Comparison of ENCODE assay signal across 2 worm cellular contexts in genomic region chrII:6721581-6721980, ce11.
TF ChIP-seq lines count a peak whose summit lies in the region.

No protein-coding gene starts in this region.

TF ChIP-seq in whole organism, L4 larva, 104 proteins besides CTCF, POLR2A, EP300 and RAD21 (continued from another document):
- peak; percentile 16 for TF ChIP-seq dve-1 (tag; optimal IDR thresholded peaks at IDR 0.05; lab: Kevin White, UChicago; ENCODE audit: insufficient read depth)
- TF ChIP-seq ztf-7 (tag; optimal IDR thresholded peaks at IDR 0.05; lab: Kevin White, UChicago) = no peak
- no peak for TF ChIP-seq egl-43 (GFP tag; IDR thresholded peaks at IDR 0.05; lab: Robert Waterston, UW)
- 0 out of 2 replicates have a peak, but pooled peaks have one; percentile 36 for TF ChIP-seq saeg-2 (GFP tag; IDR thresholded peaks at IDR 0.05; lab: Robert Waterston, UW)
- peak; percentile 72; the same call in 1 of the 2 replicates for TF ChIP-seq vab-7 (GFP tag; IDR thresholded peaks at IDR 0.05; lab: Robert Waterston, UW)
- TF ChIP-seq arid-1 (GFP tag; conservative IDR thresholded peaks at IDR 0.05; lab: Robert Waterston, UW) = peak; percentile 63; the same call in 1 of the 2 replicates

TF ChIP-seq in whole organism, late embryonic, 69 proteins besides CTCF, POLR2A, EP300 and RAD21 (continued from another document):
- TF ChIP-seq hlh-30 (tag; optimal IDR thresholded peaks at IDR 0.05; lab: Kevin White, UChicago; ENCODE audit: insufficient read depth) (no peak), unc-55 (GFP tag; optimal IDR thresholded peaks at IDR 0.05; lab: Kevin White, UChicago) (no peak), dmd-4 (tag; optimal IDR thresholded peaks at IDR 0.05; lab: Kevin White, UChicago; ENCODE audit: borderline replicate concordance) (peak; percentile 10), K09A11.1 (tag; optimal IDR thresholded peaks at IDR 0.05; lab: Kevin White, UChicago; ENCODE audit: insufficient read depth) (peak; percentile 11), ama-1 (optimal IDR thresholded peaks at IDR 0.05; lab: Kevin White, UChicago) (no peak), ets-4 (tag; optimal IDR thresholded peaks at IDR 0.05; lab: Kevin White, UChicago) (no peak), fkh-10 (GFP tag; optimal IDR thresholded peaks at IDR 0.05; lab: Kevin White, UChicago) (no peak), nhr-232 (tag; optimal IDR thresholded peaks at IDR 0.05; lab: Kevin White, UChicago) (no peak), nfya-1 (tag; optimal IDR thresholded peaks at IDR 0.05; lab: Kevin White, UChicago) (no peak), fkh-6 (tag; optimal IDR thresholded peaks at IDR 0.05; lab: Kevin White, UChicago) (no peak), lin-11 (tag; optimal IDR thresholded peaks at IDR 0.05; lab: Kevin White, UChicago) (peak; percentile 14), ztf-16 (tag; optimal IDR thresholded peaks at IDR 0.05; lab: Kevin White, UChicago) (peak; percentile 16), pha-2 (tag; optimal IDR thresholded peaks at IDR 0.05; lab: Kevin White, UChicago) (no peak), che-1 (tag; optimal IDR thresholded peaks at IDR 0.05; lab: Kevin White, UChicago) (peak; percentile 38), pha-4 (tag; optimal IDR thresholded peaks at IDR 0.05; lab: Kevin White, UChicago) (no peak), pqm-1 (tag; optimal IDR thresholded peaks at IDR 0.05; lab: Kevin White, UChicago) (no peak), pax-1 (tag; optimal IDR thresholded peaks at IDR 0.05; lab: Kevin White, UChicago) (no peak), ceh-2 (tag; optimal IDR thresholded peaks at IDR 0.05; lab: Kevin White, UChicago) (no peak), unc-86 (tag; optimal IDR thresholded peaks at IDR 0.05; lab: Kevin White, UChicago) (no peak), lim-6 (tag; optimal IDR thresholded peaks at IDR 0.05; lab: Kevin White, UChicago) (no peak), pros-1 (tag; optimal IDR thresholded peaks at IDR 0.05; lab: Kevin White, UChicago) (no peak), ceh-48 (tag; optimal IDR thresholded peaks at IDR 0.05; lab: Kevin White, UChicago) (peak; percentile 14), tbx-2 (tag; optimal IDR thresholded peaks at IDR 0.05; lab: Kevin White, UChicago) (peak; percentile 10), T23F11.4 (GFP tag; optimal IDR thresholded peaks at IDR 0.05; lab: Kevin White, UChicago) (no peak), ceh-45 (GFP tag; IDR thresholded peaks at IDR 0.05; lab: Robert Waterston, UW) (no peak), ceh-19 (GFP tag; optimal IDR thresholded peaks at IDR 0.05; lab: Kevin White, UChicago) (peak; percentile 74), ceh-34 (tag; optimal IDR thresholded peaks at IDR 0.05; lab: Kevin White, UChicago) (peak; percentile 96), ahr-1 (tag; optimal IDR thresholded peaks at IDR 0.05; lab: Kevin White, UChicago) (no peak), dve-1 (tag; optimal IDR thresholded peaks at IDR 0.05; lab: Kevin White, UChicago) (no peak), fax-1 (tag; optimal IDR thresholded peaks at IDR 0.05; lab: Kevin White, UChicago) (peak; percentile 9), hlh-15 (tag; optimal IDR thresholded peaks at IDR 0.05; lab: Kevin White, UChicago) (peak; percentile 51), Y22D7AL.16 (tag; optimal IDR thresholded peaks at IDR 0.05; lab: Kevin White, UChicago) (peak; percentile 31), unc-3 (GFP tag; conservative IDR thresholded peaks at IDR 0.05; lab: Robert Waterston, UW) (no peak), unc-3 (tag; optimal IDR thresholded peaks at IDR 0.05; lab: Kevin White, UChicago) (no peak), unc-42 (tag; optimal IDR thresholded peaks at IDR 0.05; lab: Kevin White, UChicago) (no peak), odd-2 (tag; optimal IDR thresholded peaks at IDR 0.05; lab: Kevin White, UChicago) (no peak), ceh-24 (tag; optimal IDR thresholded peaks at IDR 0.05; lab: Kevin White, UChicago) (no peak), syd-9 (tag; optimal IDR thresholded peaks at IDR 0.05; lab: Kevin White, UChicago) (no peak), ceh-14 (tag; optimal IDR thresholded peaks at IDR 0.05; lab: Kevin White, UChicago) (no peak), hlh-13 (GFP tag; optimal IDR thresholded peaks at IDR 0.05; lab: Kevin White, UChicago) (no peak)
